Worm (Caenorhabditis elegans) whole organism, late embryonic: ENCODE results near the gene atg-2.

Experiments used
- C38D4.7 ChIP-seq: fragments of 200-800 bp; sonication (Bioruptor generic); optimal IDR thresholded peaks from 2 replicates; lab custom pipeline; 2018; ENCODE audit warnings: mild to moderate bottlenecking, missing genetic modification characterization, moderate library complexity, missing compliant biosample characterization
- ama-1 ChIP-seq: fragments of 150-350 bp; optimal IDR thresholded peaks from 2 replicates; lab custom pipeline; 2014
- ceh-48 ChIP-seq: sonication (generic microtip); optimal IDR thresholded peaks from 2 replicates; lab custom pipeline; 2016; ENCODE audit warnings: missing genetic modification characterization, inconsistent platforms, missing compliant biosample characterization
- che-1 ChIP-seq: sonication (generic microtip); optimal IDR thresholded peaks from 2 replicates; lab custom pipeline; 2016; ENCODE audit warnings: mild to moderate bottlenecking, missing genetic modification characterization, missing compliant biosample characterization
- elt-2 ChIP-seq: sonication (generic microtip); optimal IDR thresholded peaks from 2 replicates; lab custom pipeline; 2016; ENCODE audit warnings: missing genetic modification reagents, missing genetic modification characterization, missing compliant biosample characterization
- nhr-232 ChIP-seq: sonication (generic microtip); optimal IDR thresholded peaks from 2 replicates; lab custom pipeline; 2016; ENCODE audit warnings: missing genetic modification characterization, missing compliant biosample characterization
- pqm-1 ChIP-seq: sonication (generic microtip); optimal IDR thresholded peaks from 2 replicates; lab custom pipeline; 2016; ENCODE audit warnings: missing genetic modification characterization, missing compliant biosample characterization
- unc-42 ChIP-seq: sonication (generic microtip); optimal IDR thresholded peaks from 2 replicates; lab custom pipeline; 2016; ENCODE audit warnings: missing genotype, missing genetic modification characterization, missing compliant biosample characterization
- unc-55 ChIP-seq: sonication (generic microtip); optimal IDR thresholded peaks from 2 replicates; lab custom pipeline; 2017; ENCODE audit warnings: missing biosample characterization, missing genetic modification reagents, missing genetic modification characterization

- TF ChIP-seq ama-1 (lab: Kevin White, UChicago) = no peak
- TF ChIP-seq nhr-232 = no peak
- TF ChIP-seq che-1 (tag; lab: Kevin White, UChicago) = no peak
- TF ChIP-seq unc-42 = no peak
- TF ChIP-seq unc-55 (GFP tag; lab: Kevin White, UChicago) = no peak
- TF ChIP-seq ceh-48 (tag; lab: Kevin White, UChicago) = no peak
- TF ChIP-seq C38D4.7 (GFP tag; lab: Kevin White, UChicago) = no peak
- no peak for TF ChIP-seq pqm-1 (tag; lab: Kevin White, UChicago)
- no peak for TF ChIP-seq elt-2 (tag; lab: Kevin White, UChicago)
These were observed 46.8 kb downstream of the atg-2 start, which contains the start of gene rig-3 for ce11 chrX:6853318-6853717.
